Fruit fly (Drosophila melanogaster): ENCODE measurements around the gene ORMDL.

ORMDL gene

DNA sequence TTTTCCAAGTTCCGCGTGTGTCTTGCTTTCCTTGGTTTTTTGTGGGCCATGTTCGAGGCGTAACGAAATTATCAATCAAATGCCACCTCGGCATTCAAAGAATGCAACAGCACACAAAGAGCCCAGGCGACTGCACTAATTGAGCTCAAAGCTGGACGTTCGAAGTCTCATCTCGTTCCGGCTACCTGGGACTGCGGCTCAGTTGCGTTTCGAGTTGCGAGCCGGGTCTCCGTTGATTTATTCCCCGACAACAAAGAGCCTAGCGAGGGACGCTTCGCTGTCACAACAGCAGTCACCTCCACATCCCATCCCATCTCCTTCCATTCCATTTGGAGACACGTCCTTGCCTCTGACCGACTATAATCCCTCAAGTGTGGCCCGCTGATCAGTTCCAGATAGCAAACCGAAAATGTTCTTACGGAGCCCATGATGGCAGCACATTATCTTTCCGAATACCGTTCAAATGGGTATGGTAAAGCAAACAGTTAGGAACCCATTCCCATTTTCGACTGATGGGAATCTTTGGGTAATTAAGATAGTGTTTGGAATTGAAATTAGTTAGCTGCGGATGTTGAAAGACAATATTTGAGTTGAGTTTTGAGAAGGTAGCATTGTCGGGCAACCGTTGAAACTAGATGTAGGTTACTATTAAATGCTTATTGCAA, 7.9 kb downstream of the ORMDL start:
- TF ChIP-seq h (GFP tag; optimal IDR thresholded peaks at IDR 0.05), result no peak
- no peak for TF ChIP-seq Dif (GFP tag; optimal IDR thresholded peaks at IDR 0.05; ENCODE audit: partially characterized antibody)
- TF ChIP-seq brk (GFP tag; optimal IDR thresholded peaks at IDR 0.05), result no peak
- TF ChIP-seq sv (GFP tag; optimal IDR thresholded peaks at IDR 0.05), result no peak
- no peak for TF ChIP-seq jim (GFP tag; optimal IDR thresholded peaks at IDR 0.05)
- no peak for TF ChIP-seq Dfd (GFP tag; optimal IDR thresholded peaks at IDR 0.05)
- no peak for TF ChIP-seq usp (GFP tag; optimal IDR thresholded peaks at IDR 0.05)
- no peak for TF ChIP-seq Vsx2 (GFP tag; optimal IDR thresholded peaks at IDR 0.05; ENCODE audit: partially characterized antibody)
- TF ChIP-seq Mio (GFP tag; optimal IDR thresholded peaks at IDR 0.05), result no peak
- no peak for TF ChIP-seq fru (GFP tag; optimal IDR thresholded peaks at IDR 0.05)
- no peak for TF ChIP-seq Myc (optimal IDR thresholded peaks at IDR 0.05)
- TF ChIP-seq psq (GFP tag; optimal IDR thresholded peaks at IDR 0.05), result no peak
- TF ChIP-seq rgr (GFP tag; optimal IDR thresholded peaks at IDR 0.05), result no peak
- no peak for TF ChIP-seq CG32264 (GFP tag; optimal IDR thresholded peaks at IDR 0.05)
- no peak for TF ChIP-seq dl (GFP tag; optimal IDR thresholded peaks at IDR 0.05; ENCODE audit: insufficient read depth in 1 of 2, partially characterized antibody in 2 of 2)
- TF ChIP-seq N (GFP tag; optimal IDR thresholded peaks at IDR 0.05), result no peak
- TF ChIP-seq sage (GFP tag; optimal IDR thresholded peaks at IDR 0.05), result no peak
- no peak for TF ChIP-seq Hr83 (GFP tag; optimal IDR thresholded peaks at IDR 0.05; ENCODE audit: poor library complexity, severe bottlenecking)
- no peak for TF ChIP-seq GATAd (GFP tag; optimal IDR thresholded peaks at IDR 0.05)
- TF ChIP-seq tai (GFP tag; optimal IDR thresholded peaks at IDR 0.05), result no peak

DNA sequence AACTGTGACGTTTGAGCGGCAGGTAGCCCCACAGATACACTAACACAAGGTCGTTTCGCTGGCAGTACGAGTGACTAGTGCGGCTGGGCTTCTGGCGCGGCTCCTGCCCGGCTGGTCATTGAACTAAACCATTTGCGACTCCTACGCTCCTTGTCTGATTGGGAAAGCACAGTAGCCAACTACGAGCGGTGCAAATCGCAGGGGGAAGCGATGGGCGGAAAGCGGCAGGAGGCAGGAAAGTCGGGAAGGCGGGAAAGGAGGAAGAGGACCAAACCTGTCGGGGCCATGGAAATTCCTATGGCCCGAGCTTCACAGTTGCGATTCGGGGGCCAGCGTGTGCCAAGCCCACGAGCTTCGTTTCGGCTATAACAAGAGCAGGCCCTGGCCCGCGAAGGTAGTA, 9.1 kb downstream of the ORMDL start:
- TF ChIP-seq usp (GFP tag; optimal IDR thresholded peaks at IDR 0.05) (no peak), Rel (GFP tag; optimal IDR thresholded peaks at IDR 0.05) (no peak), Rel (tag; optimal IDR thresholded peaks at IDR 0.05) (no peak), woc (GFP tag; optimal IDR thresholded peaks at IDR 0.05) (peak; percentile 17), foxo (GFP tag; optimal IDR thresholded peaks at IDR 0.05) (no peak), CG9705 (GFP tag; optimal IDR thresholded peaks at IDR 0.05) (no peak), Hr78 (GFP tag; optimal IDR thresholded peaks at IDR 0.05) (no peak), Hnf4 (GFP tag; optimal IDR thresholded peaks at IDR 0.05) (no peak)

DNA sequence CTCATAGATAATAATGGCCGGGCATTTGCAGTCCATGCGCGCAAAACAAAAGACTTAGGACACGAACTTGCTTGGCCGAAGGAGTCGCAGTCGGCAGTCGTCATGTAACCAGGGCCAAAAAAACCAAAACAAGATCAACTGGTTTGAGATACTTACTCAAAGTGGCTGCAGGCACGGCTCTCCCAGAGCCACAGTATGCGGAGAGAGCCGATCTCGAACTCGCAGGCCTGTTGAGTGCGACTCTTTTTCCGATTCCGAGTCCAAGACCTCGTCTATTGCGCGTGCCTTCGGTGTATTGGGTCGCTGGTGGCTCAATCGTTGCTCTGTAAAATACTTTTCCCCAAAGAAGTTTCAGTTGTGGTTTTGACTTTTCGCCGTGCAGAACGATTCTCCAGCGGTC, 9.5 kb downstream of the ORMDL start, which contains the start of gene CG43980:
Gene CG43980, plus strand, starts transcription at position 352 of the 400 bp plus-strand sequence.
- TF ChIP-seq dsf (GFP tag; optimal IDR thresholded peaks at IDR 0.05; ENCODE audit: borderline replicate concordance) (no peak), Dfd (GFP tag; optimal IDR thresholded peaks at IDR 0.05) (no peak), dl (GFP tag; optimal IDR thresholded peaks at IDR 0.05; ENCODE audit: insufficient read depth in 1 of 2, partially characterized antibody in 2 of 2) (peak; percentile 66 to 81), HLH106 (tag; optimal IDR thresholded peaks at IDR 0.05) (no peak), Dif (GFP tag; optimal IDR thresholded peaks at IDR 0.05; ENCODE audit: partially characterized antibody) (peak; percentile 84), br (GFP tag; optimal IDR thresholded peaks at IDR 0.05) (peak; percentile 12), Vsx2 (GFP tag; optimal IDR thresholded peaks at IDR 0.05; ENCODE audit: partially characterized antibody) (peak; percentile 79), tai (GFP tag; optimal IDR thresholded peaks at IDR 0.05) (no peak), Rel (GFP tag; optimal IDR thresholded peaks at IDR 0.05) (peak; percentile 25), Rel (tag; optimal IDR thresholded peaks at IDR 0.05) (no peak), OdsH (GFP tag; optimal IDR thresholded peaks at IDR 0.05) (no peak), CrebA (GFP tag; optimal IDR thresholded peaks at IDR 0.05; ENCODE audit: borderline replicate concordance) (no peak), h (GFP tag; optimal IDR thresholded peaks at IDR 0.05) (peak; percentile 14)

DNA sequence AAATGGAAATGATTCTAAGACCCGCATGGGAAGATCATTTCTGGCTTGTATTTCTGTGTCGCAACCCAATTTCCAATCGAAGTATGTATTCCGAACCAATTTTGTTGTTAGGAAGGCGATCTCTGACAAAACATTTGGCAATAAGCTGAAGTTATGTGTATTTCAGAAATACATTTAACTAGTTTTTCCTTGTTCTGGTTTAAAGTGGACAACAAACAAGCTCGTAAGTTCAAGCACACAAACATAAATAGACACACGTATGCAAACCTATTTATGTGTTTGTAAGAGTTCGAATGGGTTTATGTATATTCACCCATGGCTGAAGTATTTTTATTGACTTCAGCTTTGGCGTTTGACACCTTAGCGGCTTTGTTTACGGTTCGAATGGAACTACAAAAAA, 10.8 kb downstream of the ORMDL start:
- TF ChIP-seq OdsH (GFP tag; optimal IDR thresholded peaks at IDR 0.05), result no peak
- no peak for TF ChIP-seq Dfd (GFP tag; optimal IDR thresholded peaks at IDR 0.05)
- TF ChIP-seq br (GFP tag; optimal IDR thresholded peaks at IDR 0.05), result no peak
- no peak for TF ChIP-seq HLH106 (tag; optimal IDR thresholded peaks at IDR 0.05)
- no peak for TF ChIP-seq jim (GFP tag; optimal IDR thresholded peaks at IDR 0.05)
- no peak for TF ChIP-seq fru (GFP tag; optimal IDR thresholded peaks at IDR 0.05)
- TF ChIP-seq N (GFP tag; optimal IDR thresholded peaks at IDR 0.05), result no peak
- TF ChIP-seq lola (GFP tag; optimal IDR thresholded peaks at IDR 0.05), result no peak
